Worm (Caenorhabditis elegans): ENCODE results near the gene hpo-34.

DNA sequence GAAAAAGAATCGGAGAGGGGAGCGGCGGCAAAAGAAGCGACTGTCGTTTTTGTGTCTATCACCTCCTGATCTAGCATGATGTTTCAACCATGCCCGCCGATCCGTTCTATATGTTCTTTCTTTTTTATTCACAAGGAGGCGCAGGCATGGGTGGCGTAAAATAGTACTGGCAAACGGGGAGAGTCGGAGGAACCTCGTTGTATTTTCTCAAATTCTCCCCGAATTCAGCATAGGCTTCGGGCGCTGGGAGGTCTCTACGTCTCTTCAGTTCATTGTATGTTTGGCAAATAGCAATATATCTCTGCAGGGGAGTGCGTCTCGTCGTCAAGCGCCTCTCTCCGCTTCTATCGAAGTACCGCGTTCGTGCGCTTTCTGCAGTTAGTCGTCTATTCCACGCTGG is 53.7 kb downstream of the hpo-34 start, which contains the start of gene lin-14:
- TF ChIP-seq him-1 (tag; optimal IDR thresholded peaks at IDR 0.05) = no peak
- no peak for TF ChIP-seq ztf-25 (GFP tag; IDR thresholded peaks at IDR 0.05)
- no peak for TF ChIP-seq die-1 (tag; optimal IDR thresholded peaks at IDR 0.05)
- TF ChIP-seq Y79H2A.3 (GFP tag; conservative IDR thresholded peaks at IDR 0.05) = no peak
- TF ChIP-seq nhr-27 (tag; optimal IDR thresholded peaks at IDR 0.05) = no peak
- TF ChIP-seq lin-26 (GFP tag; IDR thresholded peaks at IDR 0.05) = no peak
- no peak for TF ChIP-seq unc-62 (GFP tag; optimal IDR thresholded peaks at IDR 0.05)
- no peak for TF ChIP-seq snpc-4 (GFP tag; optimal IDR thresholded peaks at IDR 0.05)
- TF ChIP-seq snpc-4 (tag; optimal IDR thresholded peaks at IDR 0.05) = no peak
- TF ChIP-seq ama-1 (optimal IDR thresholded peaks at IDR 0.05) = no peak
- no peak for TF ChIP-seq ama-1 (GFP tag; optimal IDR thresholded peaks at IDR 0.05)
- no peak for TF ChIP-seq F57A8.1 (GFP tag; optimal IDR thresholded peaks at IDR 0.05)

Measured in whole organism, young adult.